Worm (Caenorhabditis elegans): ENCODE measurements around the gene C06B3.6.

DNA sequence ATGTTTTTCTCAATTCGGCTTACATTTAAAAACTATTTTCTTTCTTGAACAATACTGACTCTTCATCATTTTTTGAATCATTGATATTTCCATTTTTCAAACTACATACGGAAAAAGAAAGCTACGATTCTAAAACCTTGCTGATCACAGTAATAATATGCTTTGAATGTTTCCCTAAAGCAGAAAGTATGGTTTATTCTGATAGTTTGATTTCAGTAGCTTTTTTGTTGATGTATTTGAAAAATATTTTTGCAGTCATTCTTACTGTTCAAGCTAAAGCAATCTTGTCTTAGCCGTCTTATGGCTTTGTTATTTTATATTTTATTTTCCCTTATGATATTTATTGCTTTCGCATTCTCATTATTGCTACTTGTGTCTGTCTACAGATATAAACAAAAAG lies 20.7 kb upstream of the C06B3.6 start, which contains the start of gene srxa-13:
- no peak for TF ChIP-seq elt-1 (tag; optimal IDR thresholded peaks at IDR 0.05)
- TF ChIP-seq unc-62 (GFP tag; optimal IDR thresholded peaks at IDR 0.05) = no peak
